Fruit fly (Drosophila melanogaster) whole organism, prepupa: ENCODE data around the gene Lcp65Af.

Source experiments
- Blimp-1 ChIP-seq: fragments of 200-800 bp; sonication (Bioruptor generic); optimal IDR thresholded peaks from 3 replicates; lab custom pipeline; 2017; ENCODE audit warnings: missing biosample characterization, missing genetic modification characterization, mild to moderate bottlenecking, moderate library complexity, missing genetic modification reagents
- CG10631 ChIP-seq: fragments of 200-800 bp; sonication (Bioruptor generic); optimal IDR thresholded peaks from 2 replicates; lab custom pipeline; 2016; ENCODE audit warnings: missing biosample characterization, missing genetic modification characterization
- CG10669 ChIP-seq: fragments of 200-800 bp; sonication (Bioruptor generic); optimal IDR thresholded peaks from 3 replicates; lab custom pipeline; 2018; ENCODE audit warnings: missing biosample characterization, mild to moderate bottlenecking, missing genetic modification characterization, moderate library complexity
- CG11294 ChIP-seq: fragments of 200-800 bp; sonication (Bioruptor generic); IDR thresholded peaks from 2 replicates; pipeline ENCODE4 v1.3.6; 2022; ENCODE audit warnings: missing biosample characterization, missing genetic modification characterization
- CG15336 ChIP-seq: fragments of 200-800 bp; sonication (Bioruptor generic); IDR thresholded peaks from 2 replicates; pipeline ENCODE4 v1.3.6; 2022; ENCODE audit warnings: missing biosample characterization, missing genetic modification characterization
- CG1621 ChIP-seq: fragments of 200-800 bp; sonication (Bioruptor generic); optimal IDR thresholded peaks from 3 replicates; lab custom pipeline; 2018; ENCODE audit warnings: missing biosample characterization, mild to moderate bottlenecking, missing genetic modification characterization
- CG31627 ChIP-seq: fragments of 200-800 bp; sonication (Bioruptor generic); optimal IDR thresholded peaks from 3 replicates; lab custom pipeline; 2016; ENCODE audit warnings: missing biosample characterization, missing genetic modification characterization
- CG32006 ChIP-seq: fragments of 200-800 bp; sonication (Bioruptor generic); optimal IDR thresholded peaks from 3 replicates; lab custom pipeline; 2017; ENCODE audit warnings: missing biosample characterization, mild to moderate bottlenecking, missing genetic modification characterization
- CG34406 ChIP-seq: fragments of 200-800 bp; sonication (Bioruptor generic); optimal IDR thresholded peaks from 3 replicates; lab custom pipeline; 2016; ENCODE audit warnings: missing biosample characterization, missing genetic modification characterization
- CG6276 ChIP-seq: fragments of 200-800 bp; sonication (Bioruptor generic); optimal IDR thresholded peaks from 2 replicates; lab custom pipeline; 2017; ENCODE audit warnings: missing biosample characterization, mild to moderate bottlenecking, missing genetic modification characterization
- CG6792 ChIP-seq: fragments of 200-800 bp; sonication (Bioruptor generic); optimal IDR thresholded peaks from 3 replicates; lab custom pipeline; 2016; ENCODE audit warnings: missing biosample characterization, missing genetic modification characterization
- CG6808 ChIP-seq: fragments of 200-800 bp; sonication (Bioruptor generic); optimal IDR thresholded peaks from 3 replicates; lab custom pipeline; 2017; ENCODE audit warnings: missing biosample characterization, missing genetic modification characterization, mild to moderate bottlenecking, moderate library complexity, missing genetic modification reagents
- CG7368 ChIP-seq: fragments of 200-800 bp; sonication (Bioruptor generic); optimal IDR thresholded peaks from 3 replicates; lab custom pipeline; 2016; ENCODE audit warnings: missing biosample characterization, missing genetic modification characterization
- CG8119 ChIP-seq: fragments of 200-800 bp; sonication (Bioruptor generic); IDR thresholded peaks from 3 replicates; pipeline ENCODE4 v1.3.6; 2022; ENCODE audit warnings: missing biosample characterization, missing genetic modification characterization
- CG8319 ChIP-seq: fragments of 200-800 bp; sonication (Bioruptor generic); optimal IDR thresholded peaks from 3 replicates; lab custom pipeline; 2016; ENCODE audit warnings: missing biosample characterization, missing genetic modification characterization
- CG8632 ChIP-seq: fragments of 200-800 bp; sonication (Bioruptor generic); optimal IDR thresholded peaks from 3 replicates; lab custom pipeline; 2016; ENCODE audit warnings: missing biosample characterization, missing genetic modification characterization
- CG9139 ChIP-seq: fragments of 200-800 bp; sonication (Bioruptor generic); optimal IDR thresholded peaks from 3 replicates; lab custom pipeline; 2017; ENCODE audit warnings: missing biosample characterization, mild to moderate bottlenecking, missing genetic modification characterization
- Eip75B ChIP-seq: fragments of 200-800 bp; sonication (Bioruptor generic); optimal IDR thresholded peaks from 3 replicates; lab custom pipeline; 2016; ENCODE audit warnings: missing biosample characterization, missing genetic modification characterization
- Eip78C ChIP-seq: fragments of 200-800 bp; sonication (Bioruptor generic); peaks from one replicate; lab custom pipeline; 2016; ENCODE audit warnings: missing biosample characterization, missing genetic modification characterization
- Ets96B ChIP-seq: fragments of 200-800 bp; optimal IDR thresholded peaks from 2 replicates; lab custom pipeline; 2019; ENCODE audit warnings: missing biosample characterization, mild to moderate bottlenecking, missing genetic modification characterization, moderate library complexity
- Gug ChIP-seq: fragments of 200-800 bp; sonication (Bioruptor generic); IDR thresholded peaks from 2 replicates; pipeline ENCODE4 v1.3.6; 2022; ENCODE audit warnings: missing biosample characterization, missing genetic modification characterization
- Hr38 ChIP-seq: sonication (Bioruptor generic); optimal IDR thresholded peaks from 2 replicates; lab custom pipeline; 2016; ENCODE audit warnings: missing biosample characterization, missing genetic modification characterization
- Lpt ChIP-seq: fragments of 200-800 bp; sonication (Bioruptor generic); optimal IDR thresholded peaks from 3 replicates; lab custom pipeline; 2016; ENCODE audit warnings: missing biosample characterization, missing genetic modification characterization
- Sox14 ChIP-seq: fragments of 200-800 bp; sonication (Bioruptor generic); optimal IDR thresholded peaks from 3 replicates; lab custom pipeline; 2016; ENCODE audit warnings: missing biosample characterization, missing genetic modification characterization
- Sox15 ChIP-seq: fragments of 200-800 bp; sonication (Bioruptor generic); optimal IDR thresholded peaks from 3 replicates; lab custom pipeline; 2016; ENCODE audit warnings: missing biosample characterization, missing genetic modification characterization
- acj6 ChIP-seq: fragments of 200-800 bp; sonication (Bioruptor generic); optimal IDR thresholded peaks from 3 replicates; lab custom pipeline; 2016; ENCODE audit warnings: missing biosample characterization, missing genetic modification characterization
- dac ChIP-seq: fragments of 200-800 bp; sonication (Bioruptor generic); optimal IDR thresholded peaks from 2 replicates; lab custom pipeline; 2017; ENCODE audit warnings: missing biosample characterization, mild to moderate bottlenecking, missing genetic modification characterization
- dsx ChIP-seq: fragments of 200-800 bp; optimal IDR thresholded peaks from 3 replicates; lab custom pipeline; 2019; ENCODE audit warnings: missing biosample characterization, mild to moderate bottlenecking, missing genetic modification characterization, moderate library complexity; ENCODE audit not compliant: poor library complexity, severe bottlenecking
- eg ChIP-seq: fragments of 200-800 bp; sonication (Bioruptor generic); IDR thresholded peaks from 3 replicates; pipeline ENCODE4 v1.3.6; 2022; ENCODE audit warnings: missing biosample characterization, missing genetic modification characterization
- esn ChIP-seq: fragments of 200-800 bp; sonication (Bioruptor generic); optimal IDR thresholded peaks from 2 replicates; lab custom pipeline; 2016; ENCODE audit warnings: missing biosample characterization, mild to moderate bottlenecking, missing genetic modification characterization, moderate library complexity
- fd85E ChIP-seq: fragments of 200-800 bp; sonication (Bioruptor generic); optimal IDR thresholded peaks from 3 replicates; lab custom pipeline; 2016; ENCODE audit warnings: missing biosample characterization, missing genetic modification characterization
- fkh ChIP-seq: fragments of 200-800 bp; sonication (Bioruptor generic); optimal IDR thresholded peaks from 3 replicates; lab custom pipeline; 2017; ENCODE audit warnings: missing biosample characterization, mild to moderate bottlenecking, missing genetic modification characterization, moderate library complexity
- net ChIP-seq: fragments of 200-800 bp; sonication (Bioruptor generic); optimal IDR thresholded peaks from 3 replicates; lab custom pipeline; 2016; ENCODE audit warnings: missing biosample characterization, missing genetic modification characterization
- pdm3 ChIP-seq: fragments of 200-800 bp; sonication (Bioruptor generic); optimal IDR thresholded peaks from 3 replicates; lab custom pipeline; 2016; ENCODE audit warnings: missing biosample characterization, missing genetic modification characterization
- spab ChIP-seq: fragments of 200-800 bp; sonication (Bioruptor generic); optimal IDR thresholded peaks from 2 replicates; lab custom pipeline; 2017; ENCODE audit warnings: missing biosample characterization, mild to moderate bottlenecking, missing genetic modification characterization, missing genetic modification reagents
- ss ChIP-seq, 2 experiments: fragments of 200-800 bp; sonication (Bioruptor generic); optimal IDR thresholded peaks; 2 replicates in 1 of 2; 3 replicates in 1 of 2; lab custom pipeline; 2017 to 2018; ENCODE audit warnings: mild to moderate bottlenecking in 2 of 2, missing biosample characterization in 2 of 2, missing genetic modification characterization in 2 of 2, moderate library complexity in 1 of 2
- topi ChIP-seq: fragments of 200-800 bp; sonication (Bioruptor generic); optimal IDR thresholded peaks from 3 replicates; lab custom pipeline; 2016; ENCODE audit warnings: missing biosample characterization, missing genetic modification characterization
- vri ChIP-seq: fragments of 200-800 bp; sonication (Bioruptor generic); optimal IDR thresholded peaks from 3 replicates; lab custom pipeline; 2016; ENCODE audit warnings: missing biosample characterization, mild to moderate bottlenecking, missing genetic modification characterization

The Lcp65Af gene

DNA sequence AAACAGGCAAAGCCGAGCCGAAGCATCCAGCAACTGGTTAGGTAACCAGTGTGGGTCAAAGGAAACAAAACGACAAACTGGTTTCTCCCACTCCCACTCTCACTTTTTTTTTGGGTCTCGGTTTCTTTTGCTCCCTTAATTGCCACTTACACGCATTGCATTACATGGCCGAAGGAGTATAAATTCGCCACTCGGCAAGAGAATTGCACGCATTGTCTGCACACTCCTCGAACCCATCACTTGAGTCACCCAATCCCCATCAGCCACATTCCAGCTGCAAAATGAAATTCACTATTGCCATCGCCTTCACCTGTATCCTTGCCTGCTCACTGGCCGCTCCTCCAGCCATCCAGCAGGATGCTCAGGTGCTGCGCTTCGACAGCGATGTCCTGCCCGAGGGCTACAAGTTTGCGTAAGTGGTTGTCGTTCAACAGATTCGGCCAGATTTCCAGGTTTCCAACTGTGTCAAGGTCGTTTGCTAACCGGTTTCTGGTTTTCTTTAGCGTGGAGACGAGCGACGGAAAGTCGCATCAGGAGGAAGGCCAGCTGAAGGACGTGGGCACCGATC is 6.7 kb upstream of the Lcp65Af start, which contains the start of gene Lcp65Ad:
Gene Lcp65Ad (plus strand): TSS at position 208 of the 568 bp plus-strand sequence.
- TF ChIP-seq Eip78C (GFP tag; lab: Kevin White, UChicago) = peak; percentile 58
- TF ChIP-seq CG31627 (GFP tag; lab: Kevin White, UChicago) = no peak
- no peak for TF ChIP-seq net
- TF ChIP-seq CG10669 = no peak
- TF ChIP-seq CG11294 (GFP tag; lab: Robert Waterston, UW) = no peak
- no peak for TF ChIP-seq spab (GFP tag; lab: Kevin White, UChicago)
- peak; percentile 14 for TF ChIP-seq CG6808 (GFP tag; lab: Kevin White, UChicago)
- no peak for TF ChIP-seq Ets96B (tag; lab: Kevin White, UChicago)
- TF ChIP-seq fd85E (GFP tag; lab: Kevin White, UChicago) = no peak
- TF ChIP-seq ss (GFP tag; optimal IDR thresholded peaks at IDR 0.05; lab: Kevin White, UChicago) = peak; percentile 31 to 63
- no peak for TF ChIP-seq CG10631 (GFP tag; lab: Kevin White, UChicago)
- no peak for TF ChIP-seq CG8119 (GFP tag; lab: Robert Waterston, UW)
- no peak for TF ChIP-seq CG6792 (GFP tag; lab: Kevin White, UChicago)
- no peak for TF ChIP-seq vri (GFP tag; lab: Kevin White, UChicago)
- TF ChIP-seq topi = no peak
- no peak for TF ChIP-seq CG9139
- TF ChIP-seq esn = no peak
- no peak for TF ChIP-seq Eip75B (GFP tag; lab: Kevin White, UChicago)
- no peak for TF ChIP-seq CG32006 (GFP tag; lab: Kevin White, UChicago)
- no peak for TF ChIP-seq dsx (GFP tag; lab: Kevin White, UChicago)
- TF ChIP-seq Blimp-1 = peak; percentile 84
- TF ChIP-seq CG7368 (GFP tag; lab: Kevin White, UChicago) = no peak
- no peak for TF ChIP-seq Lpt (GFP tag; lab: Kevin White, UChicago)
- no peak for TF ChIP-seq Sox14 (GFP tag; lab: Kevin White, UChicago)
- no peak for TF ChIP-seq CG1621 (tag; lab: Kevin White, UChicago)

DNA sequence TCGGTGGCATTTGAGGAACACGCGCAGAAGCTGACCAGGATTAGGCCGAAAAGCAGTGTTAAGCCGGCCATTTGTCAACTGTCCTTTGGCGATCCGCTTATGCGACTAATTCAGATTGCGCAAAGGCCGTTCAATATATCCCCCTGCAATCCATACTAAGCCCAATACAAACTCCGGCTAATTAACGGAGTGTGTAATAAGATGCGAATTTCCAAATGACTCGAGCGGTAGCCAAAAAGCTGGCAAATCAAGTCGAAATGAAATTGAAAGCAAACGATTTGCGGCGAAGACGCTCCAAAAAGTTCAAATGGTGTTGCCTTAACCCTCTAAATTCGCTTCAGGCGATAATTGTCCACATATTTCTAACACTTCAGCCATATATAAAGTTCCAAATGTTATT is 5.7 kb upstream of the Lcp65Af start, which contains the start of gene Cpr65Aw:
Gene Cpr65Aw (minus strand): TSS at position 101 of the 400 bp plus-strand sequence.
- no peak for TF ChIP-seq CG8319
- no peak for TF ChIP-seq CG10669
- no peak for TF ChIP-seq Gug (GFP tag; lab: Robert Waterston, UW)
- no peak for TF ChIP-seq dsx (GFP tag; lab: Kevin White, UChicago)
- no peak for TF ChIP-seq CG34406 (GFP tag; lab: Kevin White, UChicago)
- TF ChIP-seq CG8632 (GFP tag; lab: Kevin White, UChicago) = no peak
- TF ChIP-seq Sox15 (GFP tag; lab: Kevin White, UChicago) = no peak
- no peak for TF ChIP-seq spab (GFP tag; lab: Kevin White, UChicago)

DNA sequence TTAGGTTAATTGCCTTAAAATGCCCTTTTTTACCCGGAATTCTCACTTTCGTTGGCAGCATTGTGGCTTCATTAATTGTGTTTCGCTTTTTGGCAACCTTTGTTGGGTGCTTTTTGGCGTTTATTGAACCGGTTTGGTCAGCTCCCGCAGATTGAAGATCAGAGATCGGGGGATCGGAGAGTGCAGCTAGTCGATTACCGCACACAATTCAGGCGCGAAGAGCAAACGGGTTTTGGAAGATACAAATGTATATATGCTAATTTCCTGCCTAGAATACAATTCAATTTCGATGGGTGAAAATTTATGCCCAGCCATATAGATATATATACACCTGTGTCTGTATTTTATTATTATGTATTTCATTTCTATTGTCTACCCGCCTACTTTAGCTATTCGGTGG is 4.9 kb upstream of the Lcp65Af start:
- TF ChIP-seq Blimp-1 (peak; percentile 92), vri (GFP tag; lab: Kevin White, UChicago) (peak; percentile 90), dac (no peak)

DNA sequence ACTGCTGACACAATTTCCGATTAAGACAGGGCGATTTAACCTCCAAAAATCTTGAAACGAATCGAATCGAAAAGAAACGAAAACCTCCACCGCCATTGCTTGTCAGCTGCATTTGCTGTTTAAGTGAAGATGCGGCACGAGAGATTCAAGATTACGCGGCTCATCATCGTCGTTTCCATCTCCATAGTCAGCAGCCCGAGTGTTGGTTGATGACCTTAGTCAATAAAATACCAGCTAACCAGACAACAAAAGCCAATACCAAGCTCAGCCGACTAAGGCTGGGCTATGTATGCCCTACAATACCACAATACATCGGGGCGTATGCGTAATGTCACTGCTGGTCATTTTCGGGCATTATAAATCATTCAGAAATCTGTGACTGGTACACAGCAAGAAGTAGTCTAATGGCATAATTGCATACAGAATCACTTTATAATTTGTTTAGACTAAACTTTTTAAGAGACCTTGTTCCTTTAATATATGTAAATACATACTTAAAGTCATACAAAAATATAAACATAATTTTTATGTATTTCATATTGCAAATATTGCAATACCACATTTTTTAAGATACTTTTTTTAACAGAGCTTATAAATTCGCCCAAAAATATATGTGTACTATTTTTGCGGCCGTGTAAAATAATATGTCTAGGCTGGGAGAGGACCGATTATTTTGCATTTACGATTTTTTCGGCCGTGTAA is 4.3 kb upstream of the Lcp65Af start:
- peak; percentile 29 for TF ChIP-seq CG34406 (GFP tag; lab: Kevin White, UChicago)
- TF ChIP-seq CG15336 (GFP tag; lab: Robert Waterston, UW) = no peak
- no peak for TF ChIP-seq CG9139
- no peak for TF ChIP-seq vri (GFP tag; lab: Kevin White, UChicago)
- TF ChIP-seq Eip78C (GFP tag; lab: Kevin White, UChicago) = peak; percentile 76
- TF ChIP-seq Eip75B (GFP tag; lab: Kevin White, UChicago) = no peak
- peak; percentile 21 for TF ChIP-seq CG8632 (GFP tag; lab: Kevin White, UChicago)
- no peak for TF ChIP-seq Sox15 (GFP tag; lab: Kevin White, UChicago)
- TF ChIP-seq CG8319 = peak; percentile 5
- TF ChIP-seq CG7368 (GFP tag; lab: Kevin White, UChicago) = no peak
- no peak for TF ChIP-seq eg (GFP tag; lab: Robert Waterston, UW)
- no peak for TF ChIP-seq CG6276 (GFP tag; lab: Kevin White, UChicago)
- TF ChIP-seq acj6 (GFP tag; lab: Kevin White, UChicago) = peak; percentile 3
- TF ChIP-seq fkh (GFP tag; lab: Kevin White, UChicago) = no peak
- TF ChIP-seq pdm3 (GFP tag; lab: Kevin White, UChicago) = no peak
- peak; percentile 9 for TF ChIP-seq CG10631 (GFP tag; lab: Kevin White, UChicago)
- no peak for TF ChIP-seq ss (GFP tag; optimal IDR thresholded peaks at IDR 0.05; lab: Kevin White, UChicago)
- no peak for TF ChIP-seq Hr38 (GFP tag; lab: Kevin White, UChicago)
